Fruit fly (Drosophila melanogaster): ENCODE results near the gene CG17544.

Gene CG17544

dm6 chr2L:19418017-19418416 lies 19.7 kb upstream of the CG17544 start, which contains the start of gene lectin-37Da:
Gene lectin-37Da (plus strand): TSS chr2L:19418317.
- no peak for TF ChIP-seq sd (tag; optimal IDR thresholded peaks at IDR 0.05)
- TF ChIP-seq CG10267 (tag; optimal IDR thresholded peaks at IDR 0.05), result no peak
- TF ChIP-seq insv (GFP tag; optimal IDR thresholded peaks at IDR 0.05), result no peak
- TF ChIP-seq CG2712 (tag; optimal IDR thresholded peaks at IDR 0.05), result no peak
- no peak for TF ChIP-seq pfk (GFP tag; optimal IDR thresholded peaks at IDR 0.05)
- no peak for TF ChIP-seq Mad (GFP tag; optimal IDR thresholded peaks at IDR 0.05)
- no peak for TF ChIP-seq CG9609 (GFP tag; optimal IDR thresholded peaks at IDR 0.05)
- no peak for TF ChIP-seq disco-r (GFP tag; optimal IDR thresholded peaks at IDR 0.05)
- TF ChIP-seq ranshi (GFP tag; IDR thresholded peaks at IDR 0.05), result no peak
- no peak for TF ChIP-seq z (GFP tag; IDR thresholded peaks at IDR 0.05)
- TF ChIP-seq CG7745 (tag; optimal IDR thresholded peaks at IDR 0.05), result no peak
- no peak for TF ChIP-seq wdn (GFP tag; IDR thresholded peaks at IDR 0.05)

dm6 chr2L:19416602-19417497 lies 18.6 kb upstream of the CG17544 start, which contains the start of gene Lectin-galC1:
Gene Lectin-galC1 (plus strand): TSS chr2L:19417447.
- TF ChIP-seq al (GFP tag; IDR thresholded peaks at IDR 0.05) (peak; percentile 46; the same call in 1 of the 2 replicates), CG8478 (optimal IDR thresholded peaks at IDR 0.05) (no peak), dm (GFP tag; optimal IDR thresholded peaks at IDR 0.05) (peak; percentile 75), abd-A (tag; optimal IDR thresholded peaks at IDR 0.05) (peak; percentile 18), CG14050 (GFP tag; IDR thresholded peaks at IDR 0.05) (peak; percentile 77), Myb (GFP tag; optimal IDR thresholded peaks at IDR 0.05) (peak; percentile 69), crol (GFP tag; IDR thresholded peaks at IDR 0.05) (no peak; the same call in 1 of the 2 replicates), CG17612 (GFP tag; IDR thresholded peaks at IDR 0.05) (peak; percentile 14; the same call in 1 of the 2 replicates), CG9437 (GFP tag; optimal IDR thresholded peaks at IDR 0.05) (peak; percentile 64), CG10209 (GFP tag; optimal IDR thresholded peaks at IDR 0.05) (peak; percentile 87), Sry-β (GFP tag; optimal IDR thresholded peaks at IDR 0.05) (no peak), zfh2 (GFP tag; optimal IDR thresholded peaks at IDR 0.05) (peak; percentile 12), CG13624 (GFP tag; optimal IDR thresholded peaks at IDR 0.05) (peak; percentile 82), corto (GFP tag; optimal IDR thresholded peaks at IDR 0.05) (no peak), CG7839 (tag; optimal IDR thresholded peaks at IDR 0.05) (peak; percentile 89), caup (GFP tag; optimal IDR thresholded peaks at IDR 0.05; ENCODE audit: severe bottlenecking) (peak; percentile 76), Dip2 (GFP tag; IDR thresholded peaks at IDR 0.05) (no peak), Mrtf (GFP tag; IDR thresholded peaks at IDR 0.05) (peak; percentile 84), tna (GFP tag; IDR thresholded peaks at IDR 0.05; ENCODE audit: partially characterized antibody) (no peak), dysf (GFP tag; IDR thresholded peaks at IDR 0.05) (peak; percentile 89), Atf-2 (GFP tag; optimal IDR thresholded peaks at IDR 0.05) (peak; percentile 78), CG4424 (GFP tag; optimal IDR thresholded peaks at IDR 0.05) (peak; percentile 88), da (GFP tag; optimal IDR thresholded peaks at IDR 0.05) (peak; percentile 70), CG14667 (GFP tag; IDR thresholded peaks at IDR 0.05) (peak; percentile 76; the same call in 1 of the 2 replicates), wor (GFP tag; IDR thresholded peaks at IDR 0.05) (peak; percentile 77), zf30C (GFP tag; optimal IDR thresholded peaks at IDR 0.05) (peak; percentile 84), ERR (GFP tag; optimal IDR thresholded peaks at IDR 0.05) (peak; percentile 61), Atf3 (GFP tag; optimal IDR thresholded peaks at IDR 0.05) (peak; percentile 85), Side (GFP tag; optimal IDR thresholded peaks at IDR 0.05) (peak; percentile 87), ab (GFP tag; optimal IDR thresholded peaks at IDR 0.05) (peak; percentile 70), CkIIα-i1 (GFP tag; IDR thresholded peaks at IDR 0.05) (no peak), Sin3A (optimal IDR thresholded peaks at IDR 0.05) (no peak), NK7.1 (GFP tag; optimal IDR thresholded peaks at IDR 0.05) (peak; percentile 79), lola (GFP tag; optimal IDR thresholded peaks at IDR 0.05) (peak in 1 of 3 experiments; percentile 83), schlank (tag; optimal IDR thresholded peaks at IDR 0.05) (peak; percentile 33), jumu (GFP tag; optimal IDR thresholded peaks at IDR 0.05) (peak; percentile 88), Hr78 (GFP tag; optimal IDR thresholded peaks at IDR 0.05) (peak in 1 of 2 experiments; percentile 65)
